Fruit fly (Drosophila melanogaster) whole organism, embryonic: ENCODE data around the gene CG31174.

Experiments
- Abd-B ChIP-seq: fragments of 200-800 bp; sonication (Bioruptor generic); optimal IDR thresholded peaks from 2 replicates; lab custom pipeline; 2018; ENCODE audit warnings: missing biosample characterization, mild to moderate bottlenecking, missing genetic modification characterization, moderate library complexity
- Ada2b ChIP-seq: fragments of 200-800 bp; sonication (Bioruptor generic); IDR thresholded peaks from 2 replicates; pipeline ENCODE4 v1.3.6; 2022; ENCODE audit warnings: missing biosample characterization, missing genetic modification characterization
- B-H2 ChIP-seq: fragments of 200-800 bp; sonication (Bioruptor generic); optimal IDR thresholded peaks from 2 replicates; lab custom pipeline; 2018; ENCODE audit warnings: missing biosample characterization, mild to moderate bottlenecking, missing genetic modification characterization
- Bgb ChIP-seq: fragments of 200-800 bp; sonication (Bioruptor generic); IDR thresholded peaks from 2 replicates; pipeline ENCODE4 v1.3.6; 2022; ENCODE audit warnings: missing biosample characterization, missing genetic modification characterization; ENCODE audit not compliant: partially characterized antibody
- C15 ChIP-seq: fragments of 200-800 bp; sonication (Bioruptor generic); IDR thresholded peaks from 3 replicates; pipeline ENCODE4 v1.3.6; 2022; ENCODE audit warnings: missing biosample characterization, missing genetic modification characterization
- CG10654 ChIP-seq: fragments of 200-800 bp; sonication (Bioruptor generic); optimal IDR thresholded peaks from 2 replicates; lab custom pipeline; 2016; ENCODE audit warnings: missing biosample characterization, missing genetic modification characterization
- CG11696 ChIP-seq: fragments of 200-800 bp; sonication (Bioruptor generic); IDR thresholded peaks from 2 replicates; pipeline ENCODE4 v1.3.6; 2022; ENCODE audit warnings: missing biosample characterization, missing genetic modification characterization
- CG13775 ChIP-seq: fragments of 200-800 bp; sonication (Bioruptor generic); optimal IDR thresholded peaks from 3 replicates; lab custom pipeline; 2017; ENCODE audit warnings: missing biosample characterization, mild to moderate bottlenecking, missing genetic modification characterization
- CG14050 ChIP-seq: fragments of 200-800 bp; sonication (Bioruptor generic); IDR thresholded peaks from 3 replicates; pipeline ENCODE4 v1.3.6; 2022; ENCODE audit warnings: missing biosample characterization, missing genetic modification characterization
- CG14441 ChIP-seq: fragments of 200-800 bp; sonication (Bioruptor generic); IDR thresholded peaks from 2 replicates; pipeline ENCODE4 v1.3.6; 2022; ENCODE audit warnings: missing biosample characterization, missing genetic modification characterization
- CG15514 ChIP-seq: fragments of 200-800 bp; sonication (Bioruptor generic); optimal IDR thresholded peaks from 3 replicates; lab custom pipeline; 2017; ENCODE audit warnings: missing biosample characterization, missing genetic modification characterization, mild to moderate bottlenecking, moderate library complexity, missing genetic modification reagents
- CG15696 ChIP-seq: fragments of 200-800 bp; sonication (Bioruptor generic); optimal IDR thresholded peaks from 2 replicates; lab custom pipeline; 2019; ENCODE audit warnings: missing biosample characterization, mild to moderate bottlenecking, missing genetic modification characterization, moderate library complexity
- CG16779 ChIP-seq: fragments of 200-800 bp; sonication (Bioruptor generic); IDR thresholded peaks from 2 replicates; pipeline ENCODE4 v1.3.6; 2022; ENCODE audit warnings: missing biosample characterization, missing genetic modification characterization
- CG16815 ChIP-seq: fragments of 200-800 bp; sonication (Bioruptor generic); optimal IDR thresholded peaks from 3 replicates; lab custom pipeline; 2017; ENCODE audit warnings: missing biosample characterization, mild to moderate bottlenecking, missing genetic modification characterization
- CG17385 ChIP-seq: fragments of 200-800 bp; sonication (Bioruptor generic); optimal IDR thresholded peaks from 3 replicates; lab custom pipeline; 2018; ENCODE audit warnings: missing biosample characterization, mild to moderate bottlenecking, missing genetic modification characterization
- CG31441 ChIP-seq: fragments of 200-800 bp; sonication (Bioruptor generic); IDR thresholded peaks from 2 replicates; pipeline ENCODE4 v1.3.6; 2022; ENCODE audit warnings: missing biosample characterization, missing genetic modification characterization
- CG33213 ChIP-seq: fragments of 200-800 bp; sonication (Bioruptor generic); optimal IDR thresholded peaks from 3 replicates; lab custom pipeline; 2016; ENCODE audit warnings: missing biosample characterization, missing genetic modification characterization
- CG43689 ChIP-seq: fragments of 200-800 bp; sonication (Bioruptor generic); IDR thresholded peaks from 2 replicates; pipeline ENCODE4 v1.3.6; 2022; ENCODE audit warnings: missing biosample characterization, missing genetic modification characterization
- CG4424 ChIP-seq: fragments of 200-800 bp; sonication (Bioruptor generic); optimal IDR thresholded peaks from 3 replicates; lab custom pipeline; 2016; ENCODE audit warnings: missing biosample characterization, missing genetic modification characterization
- CG4820 ChIP-seq: fragments of 200-800 bp; sonication (Bioruptor generic); optimal IDR thresholded peaks from 3 replicates; lab custom pipeline; 2016; ENCODE audit warnings: missing biosample characterization, missing genetic modification characterization
- CG5180 ChIP-seq: fragments of 200-800 bp; sonication (Bioruptor generic); optimal IDR thresholded peaks from 3 replicates; lab custom pipeline; 2017; ENCODE audit warnings: missing biosample characterization, missing genetic modification characterization, mild to moderate bottlenecking, moderate library complexity, missing genetic modification reagents
- CG9797 ChIP-seq: fragments of 200-800 bp; sonication (Bioruptor generic); optimal IDR thresholded peaks from 3 replicates; lab custom pipeline; 2018; ENCODE audit warnings: missing biosample characterization, mild to moderate bottlenecking, missing genetic modification characterization
- CG9817 ChIP-seq: fragments of 200-800 bp; sonication (Bioruptor generic); optimal IDR thresholded peaks from 2 replicates; lab custom pipeline; 2018; ENCODE audit warnings: missing biosample characterization, mild to moderate bottlenecking, missing genetic modification characterization, moderate library complexity
- D19B ChIP-seq: fragments of 200-800 bp; sonication (Bioruptor generic); optimal IDR thresholded peaks from 2 replicates; lab custom pipeline; 2017; ENCODE audit warnings: missing biosample characterization, mild to moderate bottlenecking, missing genetic modification characterization
- Deaf1 ChIP-seq: fragments of 200-800 bp; optimal IDR thresholded peaks from 3 replicates; lab custom pipeline; 2019; ENCODE audit warnings: missing biosample characterization, mild to moderate bottlenecking, missing genetic modification characterization, moderate library complexity
- Dip2 ChIP-seq: fragments of 200-800 bp; sonication (Bioruptor generic); IDR thresholded peaks from 2 replicates; pipeline ENCODE4 v1.3.6; 2022; ENCODE audit warnings: missing biosample characterization, missing genetic modification characterization
- Drgx ChIP-seq: fragments of 200-800 bp; sonication (Bioruptor generic); IDR thresholded peaks from 2 replicates; pipeline ENCODE4 v1.3.6; 2022; ENCODE audit warnings: missing biosample characterization, missing genetic modification characterization
- Hand ChIP-seq: fragments of 200-800 bp; sonication (Bioruptor generic); optimal IDR thresholded peaks from 2 replicates; lab custom pipeline; 2017; ENCODE audit warnings: mild to moderate bottlenecking, missing biosample characterization, missing genetic modification reagents, missing genetic modification characterization
- HmgD ChIP-seq: fragments of 200-800 bp; sonication (Bioruptor generic); optimal IDR thresholded peaks from 3 replicates; lab custom pipeline; 2016; ENCODE audit warnings: missing biosample characterization, missing genetic modification characterization
- Hmr ChIP-seq: fragments of 200-800 bp; sonication (Bioruptor generic); optimal IDR thresholded peaks from 3 replicates; lab custom pipeline; 2017; ENCODE audit warnings: mild to moderate bottlenecking, missing biosample characterization, missing genetic modification reagents, missing genetic modification characterization
- Mad ChIP-seq: fragments of 200-800 bp; sonication (Bioruptor generic); optimal IDR thresholded peaks from 2 replicates; lab custom pipeline; 2016; ENCODE audit warnings: missing biosample characterization, missing genetic modification characterization
- Vsx1 ChIP-seq: fragments of 200-800 bp; sonication (Bioruptor generic); optimal IDR thresholded peaks from 2 replicates; lab custom pipeline; 2017; ENCODE audit warnings: missing biosample characterization, mild to moderate bottlenecking, missing genetic modification characterization, missing genetic modification reagents
- Xbp1 ChIP-seq: fragments of 200-800 bp; sonication (Bioruptor generic); optimal IDR thresholded peaks from 3 replicates; lab custom pipeline; 2016; ENCODE audit warnings: missing biosample characterization, mild to moderate bottlenecking, missing genetic modification characterization
- caup ChIP-seq: fragments of 200-800 bp; sonication (Bioruptor generic); optimal IDR thresholded peaks from 3 replicates; lab custom pipeline; 2017; ENCODE audit warnings: missing biosample characterization, mild to moderate bottlenecking, missing genetic modification characterization, moderate library complexity; ENCODE audit not compliant: severe bottlenecking
- dmrt11E ChIP-seq: fragments of 200-800 bp; sonication (Bioruptor generic); optimal IDR thresholded peaks from 3 replicates; lab custom pipeline; 2018; ENCODE audit warnings: missing biosample characterization, mild to moderate bottlenecking, missing genetic modification characterization, moderate library complexity
- dpn ChIP-seq, 2 experiments: fragments of 200-800 bp; sonication (Bioruptor generic); optimal IDR thresholded peaks; 3 replicates each; lab custom pipeline; 2016; ENCODE audit warnings: missing biosample characterization in 2 of 2, missing genetic modification characterization in 2 of 2
- en ChIP-seq: fragments of 200-800 bp; sonication (Bioruptor generic); optimal IDR thresholded peaks from 2 replicates; lab custom pipeline; 2016; ENCODE audit warnings: missing biosample characterization, missing genetic modification characterization
- h ChIP-seq: fragments of >200 bp; optimal IDR thresholded peaks from 2 replicates; lab custom pipeline; 2017
- lbe ChIP-seq: fragments of 200-800 bp; sonication (Bioruptor generic); optimal IDR thresholded peaks from 2 replicates; lab custom pipeline; 2016; ENCODE audit warnings: missing biosample characterization, mild to moderate bottlenecking, missing genetic modification characterization
- mirr ChIP-seq: fragments of 200-800 bp; sonication (Bioruptor generic); optimal IDR thresholded peaks from 3 replicates; lab custom pipeline; 2018; ENCODE audit warnings: missing biosample characterization, mild to moderate bottlenecking, missing genetic modification characterization
- nerfin-2 ChIP-seq: fragments of 200-800 bp; sonication (Bioruptor generic); IDR thresholded peaks from 2 replicates; pipeline ENCODE4 v1.3.6; 2022; ENCODE audit warnings: missing biosample characterization, missing genetic modification characterization; ENCODE audit not compliant: partially characterized antibody
- oc ChIP-seq: fragments of 200-800 bp; sonication (Bioruptor generic); optimal IDR thresholded peaks from 2 replicates; lab custom pipeline; 2018; ENCODE audit warnings: missing biosample characterization, mild to moderate bottlenecking, missing genetic modification characterization, moderate library complexity
- odd ChIP-seq: fragments of 200-800 bp; sonication (Bioruptor generic); optimal IDR thresholded peaks from 2 replicates; lab custom pipeline; 2017; ENCODE audit warnings: missing biosample characterization, mild to moderate bottlenecking, missing genetic modification characterization
- pb ChIP-seq: fragments of 200-800 bp; sonication (Bioruptor generic); optimal IDR thresholded peaks from 3 replicates; lab custom pipeline; 2016; ENCODE audit warnings: missing biosample characterization, missing genetic modification characterization
- prd ChIP-seq, 3 experiments: fragments of >200 bp in 2 of 3; fragments of 200-800 bp in 1 of 3; sonication (Bioruptor generic) in 1 of 3; optimal IDR thresholded peaks in 2 of 3; IDR thresholded peaks in 1 of 3; 2 replicates in 2 of 3; 3 replicates in 1 of 3; pipeline versions ENCODE4 v1.3.6 to Lab custom; 2017 to 2022; ENCODE audit warnings: missing biosample characterization in 1 of 3, missing genetic modification characterization in 1 of 3
- sima ChIP-seq: fragments of 200-800 bp; sonication (Bioruptor generic); optimal IDR thresholded peaks from 2 replicates; lab custom pipeline; 2016; ENCODE audit warnings: missing biosample characterization, missing genetic modification characterization
- sna ChIP-seq: fragments of 200-800 bp; sonication (Bioruptor generic); IDR thresholded peaks from 2 replicates; pipeline ENCODE4 v1.3.6; 2022; ENCODE audit warnings: missing biosample characterization, missing genetic modification characterization; ENCODE audit not compliant: partially characterized antibody
- wek ChIP-seq: fragments of 200-800 bp; sonication (Bioruptor generic); optimal IDR thresholded peaks from 3 replicates; lab custom pipeline; 2018; ENCODE audit warnings: missing biosample characterization, mild to moderate bottlenecking, missing genetic modification characterization, moderate library complexity
- zfh1 ChIP-seq: fragments of 200-800 bp; sonication (Bioruptor generic); IDR thresholded peaks from 3 replicates; pipeline ENCODE4 v1.3.6; 2022; ENCODE audit warnings: missing biosample characterization, missing genetic modification characterization

Gene CG31174

dm6 chr3R:21834234-21835070 is 34.9 kb downstream of the CG31174 start (continued):
- TF ChIP-seq odd (GFP tag; lab: Kevin White, UChicago) (peak; percentile 40), CG13775 (peak; percentile 15), Xbp1 (GFP tag; lab: Kevin White, UChicago) (peak; percentile 37), Hand (GFP tag; lab: Kevin White, UChicago) (no peak), CG17385 (GFP tag; lab: Kevin White, UChicago) (peak; percentile 14), Dip2 (GFP tag; lab: Robert Waterston, UW) (no peak), CG10654 (GFP tag; lab: Kevin White, UChicago) (no peak), CG14050 (GFP tag; lab: Robert Waterston, UW) (no peak), wek (GFP tag; lab: Kevin White, UChicago) (no peak), HmgD (GFP tag; lab: Kevin White, UChicago) (no peak), CG9797 (no peak), Hmr (GFP tag; lab: Kevin White, UChicago) (no peak), sna (no peak), B-H2 (GFP tag; lab: Kevin White, UChicago) (no peak), CG11696 (no peak), CG43689 (GFP tag; lab: Robert Waterston, UW) (no peak), CG16779 (GFP tag; lab: Robert Waterston, UW) (no peak), mirr (GFP tag; lab: Kevin White, UChicago) (no peak), CG9817 (no peak), CG14441 (GFP tag; lab: Robert Waterston, UW) (no peak), prd (optimal IDR thresholded peaks at IDR 0.05; lab: Kevin White, UChicago) (no peak), prd (GFP tag; IDR thresholded peaks at IDR 0.05; lab: Robert Waterston, UW) (peak; percentile 16; the same call in 1 of the 3 replicates), CG16815 (GFP tag; lab: Kevin White, UChicago) (peak; percentile 7), caup (GFP tag; lab: Kevin White, UChicago) (no peak), Deaf1 (tag; lab: Kevin White, UChicago) (no peak), Mad (GFP tag; lab: Kevin White, UChicago) (no peak), en (GFP tag; lab: Kevin White, UChicago) (no peak), dmrt11E (tag; lab: Kevin White, UChicago) (peak; percentile 83), zfh1 (GFP tag; lab: Robert Waterston, UW) (peak; percentile 60; the same call in 2 of the 3 replicates), Bgb (GFP tag; lab: Robert Waterston, UW) (no peak), C15 (GFP tag; lab: Robert Waterston, UW) (no peak), CG31441 (GFP tag; lab: Robert Waterston, UW) (peak; percentile 63), h (lab: Kevin White, UChicago) (no peak), CG15514 (GFP tag; lab: Kevin White, UChicago) (no peak), lbe (GFP tag; lab: Kevin White, UChicago) (no peak), nerfin-2 (GFP tag; lab: Robert Waterston, UW) (no peak), CG33213 (no peak), oc (tag; lab: Kevin White, UChicago) (peak; percentile 26), Drgx (GFP tag; lab: Robert Waterston, UW) (0 out of 2 replicates have a peak, but pooled peaks have one; percentile 5), CG5180 (GFP tag; lab: Kevin White, UChicago) (no peak), CG4424 (no peak), dpn (GFP tag; optimal IDR thresholded peaks at IDR 0.05; lab: Kevin White, UChicago) (no peak), CG15696 (tag; lab: Kevin White, UChicago) (no peak), D19B (GFP tag; lab: Kevin White, UChicago) (no peak), sima (GFP tag; lab: Kevin White, UChicago) (no peak), Ada2b (GFP tag; lab: Robert Waterston, UW) (no peak), Abd-B (no peak), pb (no peak), CG4820 (GFP tag; lab: Kevin White, UChicago) (no peak), Vsx1 (GFP tag; lab: Kevin White, UChicago) (no peak)
